Fruit fly (Drosophila melanogaster) whole organism, embryonic: ENCODE results near the gene Srr.

Experiments used
- Aef1 ChIP-seq: fragments of 200-800 bp; sonication (Bioruptor generic); IDR thresholded peaks from 3 replicates; pipeline ENCODE4 v1.3.6; 2022; ENCODE audit warnings: missing biosample characterization, missing genetic modification characterization
- CG10565 ChIP-seq: fragments of 200-800 bp; sonication (Bioruptor generic); optimal IDR thresholded peaks from 3 replicates; lab custom pipeline; 2016; ENCODE audit warnings: missing biosample characterization, mild to moderate bottlenecking, missing genetic modification characterization
- CG11398 ChIP-seq: fragments of 200-800 bp; sonication (Bioruptor generic); optimal IDR thresholded peaks from 2 replicates; lab custom pipeline; 2016; ENCODE audit warnings: missing biosample characterization, missing genetic modification characterization
- CG11696 ChIP-seq: fragments of 200-800 bp; sonication (Bioruptor generic); IDR thresholded peaks from 2 replicates; pipeline ENCODE4 v1.3.6; 2022; ENCODE audit warnings: missing biosample characterization, missing genetic modification characterization
- CG18476 ChIP-seq: fragments of 200-800 bp; sonication (Bioruptor generic); optimal IDR thresholded peaks from 2 replicates; lab custom pipeline; 2016; ENCODE audit warnings: missing biosample characterization, mild to moderate bottlenecking, missing genetic modification characterization
- CG18599 ChIP-seq: fragments of 200-800 bp; sonication (Bioruptor generic); optimal IDR thresholded peaks from 3 replicates; lab custom pipeline; 2017; ENCODE audit warnings: missing biosample characterization, missing genetic modification characterization, mild to moderate bottlenecking, moderate library complexity, missing genetic modification reagents
- CG2712 ChIP-seq: fragments of 200-800 bp; optimal IDR thresholded peaks from 3 replicates; lab custom pipeline; 2019; ENCODE audit warnings: missing biosample characterization, mild to moderate bottlenecking, missing genetic modification characterization, moderate library complexity
- CG31224 ChIP-seq: fragments of 200-800 bp; sonication (Bioruptor generic); IDR thresholded peaks from 2 replicates; pipeline ENCODE4 v1.3.6; 2022; ENCODE audit warnings: missing biosample characterization, missing genetic modification characterization
- CG33557 ChIP-seq: fragments of 200-800 bp; sonication (Bioruptor generic); optimal IDR thresholded peaks from 2 replicates; lab custom pipeline; 2019; ENCODE audit warnings: missing biosample characterization, mild to moderate bottlenecking, missing genetic modification characterization, moderate library complexity
- CG3407 ChIP-seq: fragments of 200-800 bp; sonication (Bioruptor generic); optimal IDR thresholded peaks from 2 replicates; lab custom pipeline; 2018; ENCODE audit warnings: missing biosample characterization, mild to moderate bottlenecking, missing genetic modification characterization
- CG3847 ChIP-seq: fragments of 200-800 bp; sonication (Bioruptor generic); IDR thresholded peaks from 2 replicates; pipeline ENCODE4 v1.3.6; 2022; ENCODE audit warnings: missing biosample characterization, missing genetic modification characterization
- CG4730 ChIP-seq: fragments of 200-800 bp; sonication (Bioruptor generic); IDR thresholded peaks from 2 replicates; pipeline ENCODE4 v1.3.6; 2022; ENCODE audit warnings: missing biosample characterization, missing genetic modification characterization
- CG7556 ChIP-seq: fragments of 200-800 bp; sonication (Bioruptor generic); optimal IDR thresholded peaks from 2 replicates; lab custom pipeline; 2017; ENCODE audit warnings: missing biosample characterization, mild to moderate bottlenecking, missing genetic modification characterization
- CG7839 ChIP-seq: fragments of 200-800 bp; sonication (Bioruptor generic); optimal IDR thresholded peaks from 3 replicates; lab custom pipeline; 2018; ENCODE audit warnings: missing biosample characterization, mild to moderate bottlenecking, missing genetic modification characterization, moderate library complexity
- CkIIα-i1 ChIP-seq: fragments of 200-800 bp; sonication (Bioruptor generic); IDR thresholded peaks from 2 replicates; pipeline ENCODE4 v1.3.6; 2022; ENCODE audit warnings: missing biosample characterization, missing genetic modification characterization
- CoRest ChIP-seq: fragments of 200-800 bp; sonication (Bioruptor generic); optimal IDR thresholded peaks from 3 replicates; lab custom pipeline; 2018; ENCODE audit warnings: missing biosample characterization, mild to moderate bottlenecking, missing genetic modification characterization, moderate library complexity
- D ChIP-seq, 2 experiments: fragments of 200-800 bp in 1 of 2; fragments of >200 bp in 1 of 2; sonication (Bioruptor generic) in 1 of 2; optimal IDR thresholded peaks; 2 replicates in 1 of 2; 3 replicates in 1 of 2; lab custom pipeline; 2017; ENCODE audit warnings: mild to moderate bottlenecking in 1 of 2, missing biosample characterization in 1 of 2, missing genetic modification characterization in 1 of 2, missing genetic modification reagents in 1 of 2
- Dbx ChIP-seq: fragments of 200-800 bp; sonication (Bioruptor generic); IDR thresholded peaks from 3 replicates; pipeline ENCODE4 v1.3.6; 2022; ENCODE audit warnings: missing biosample characterization, missing genetic modification characterization
- Dip3 ChIP-seq: fragments of 200-800 bp; sonication (Bioruptor generic); optimal IDR thresholded peaks from 3 replicates; lab custom pipeline; 2016; ENCODE audit warnings: missing biosample characterization, missing genetic modification characterization
- Dll ChIP-seq: fragments of 200-800 bp; sonication (Bioruptor generic); IDR thresholded peaks from 4 replicates; pipeline ENCODE4 v1.3.6; 2022; ENCODE audit warnings: missing biosample characterization, missing genetic modification characterization; ENCODE audit not compliant: partially characterized antibody
- Doc3 ChIP-seq: fragments of 200-800 bp; sonication (Bioruptor generic); IDR thresholded peaks from 3 replicates; pipeline ENCODE4 v1.3.6; 2022; ENCODE audit warnings: missing biosample characterization, missing genetic modification characterization; ENCODE audit not compliant: partially characterized antibody
- Ets65A ChIP-seq: fragments of 200-800 bp; sonication (Bioruptor generic); peaks from one replicate; lab custom pipeline; 2016; ENCODE audit warnings: missing biosample characterization, missing genetic modification characterization
- Fer2 ChIP-seq: fragments of 200-800 bp; sonication (Bioruptor generic); optimal IDR thresholded peaks from 2 replicates; lab custom pipeline; 2018; ENCODE audit warnings: missing biosample characterization, mild to moderate bottlenecking, missing genetic modification characterization, moderate library complexity
- MBD-R2 ChIP-seq: fragments of 200-800 bp; sonication (Bioruptor generic); IDR thresholded peaks from 2 replicates; pipeline ENCODE4 v1.3.6; 2022; ENCODE audit warnings: missing biosample characterization, missing genetic modification characterization
- Oaz ChIP-seq: fragments of 200-800 bp; sonication (Bioruptor generic); IDR thresholded peaks from 2 replicates; pipeline ENCODE4 v1.3.6; 2022; ENCODE audit warnings: missing biosample characterization, missing genetic modification characterization
- Six4 ChIP-seq: fragments of 200-800 bp; sonication (Bioruptor generic); optimal IDR thresholded peaks from 2 replicates; lab custom pipeline; 2016; ENCODE audit warnings: missing biosample characterization, missing genetic modification characterization
- amos ChIP-seq: fragments of 200-800 bp; sonication (Bioruptor generic); IDR thresholded peaks from 2 replicates; pipeline ENCODE4 v1.3.6; 2022; ENCODE audit warnings: missing biosample characterization, missing genetic modification characterization; ENCODE audit not compliant: partially characterized antibody
- bab2 ChIP-seq: fragments of 200-800 bp; sonication (Bioruptor generic); optimal IDR thresholded peaks from 2 replicates; lab custom pipeline; 2016; ENCODE audit warnings: missing biosample characterization, missing genetic modification characterization
- cas ChIP-seq: fragments of 200-800 bp; sonication (Bioruptor generic); IDR thresholded peaks from 2 replicates; pipeline ENCODE4 v1.3.6; 2022; ENCODE audit warnings: missing biosample characterization, missing genetic modification characterization
- dati ChIP-seq: fragments of 200-800 bp; sonication (Bioruptor generic); IDR thresholded peaks from 2 replicates; pipeline ENCODE4 v1.3.6; 2022; ENCODE audit warnings: missing biosample characterization, missing genetic modification characterization
- disco-r ChIP-seq: fragments of 200-800 bp; sonication (Bioruptor generic); optimal IDR thresholded peaks from 2 replicates; lab custom pipeline; 2016; ENCODE audit warnings: missing biosample characterization, missing genetic modification characterization
- fd102C ChIP-seq: fragments of 200-800 bp; sonication (Bioruptor generic); optimal IDR thresholded peaks from 2 replicates; lab custom pipeline; 2018; ENCODE audit warnings: missing biosample characterization, mild to moderate bottlenecking, missing genetic modification characterization, moderate library complexity
- ham ChIP-seq: fragments of 200-800 bp; sonication (Bioruptor generic); IDR thresholded peaks from 2 replicates; pipeline ENCODE4 v1.3.6; 2022; ENCODE audit warnings: missing biosample characterization, missing genetic modification characterization
- hkb ChIP-seq, 2 experiments: fragments of 200-800 bp in 1 of 2; fragments of >200 bp in 1 of 2; sonication (Bioruptor generic) in 1 of 2; IDR thresholded peaks in 1 of 2; optimal IDR thresholded peaks in 1 of 2; 2 replicates each; pipeline versions ENCODE4 v1.3.6 to Lab custom; 2017 to 2022; ENCODE audit warnings: missing biosample characterization in 1 of 2, missing genetic modification characterization in 1 of 2
- hth ChIP-seq: fragments of >200 bp; optimal IDR thresholded peaks from 2 replicates; lab custom pipeline; 2017; ENCODE audit warnings: inconsistent platforms
- ken ChIP-seq: fragments of 200-800 bp; sonication (Bioruptor generic); IDR thresholded peaks from 3 replicates; pipeline ENCODE4 v1.3.6; 2022; ENCODE audit warnings: missing biosample characterization, missing genetic modification characterization
- lbe ChIP-seq: fragments of 200-800 bp; sonication (Bioruptor generic); optimal IDR thresholded peaks from 2 replicates; lab custom pipeline; 2016; ENCODE audit warnings: missing biosample characterization, mild to moderate bottlenecking, missing genetic modification characterization
- lmd ChIP-seq: fragments of 200-800 bp; sonication (Bioruptor generic); IDR thresholded peaks from 2 replicates; pipeline ENCODE4 v1.3.6; 2022; ENCODE audit warnings: missing biosample characterization, missing genetic modification characterization
- nerfin-2 ChIP-seq: fragments of 200-800 bp; sonication (Bioruptor generic); IDR thresholded peaks from 2 replicates; pipeline ENCODE4 v1.3.6; 2022; ENCODE audit warnings: missing biosample characterization, missing genetic modification characterization; ENCODE audit not compliant: partially characterized antibody
- pb ChIP-seq: fragments of 200-800 bp; sonication (Bioruptor generic); optimal IDR thresholded peaks from 3 replicates; lab custom pipeline; 2016; ENCODE audit warnings: missing biosample characterization, missing genetic modification characterization
- pita ChIP-seq: fragments of 200-800 bp; sonication (Bioruptor generic); optimal IDR thresholded peaks from 2 replicates; lab custom pipeline; 2017; ENCODE audit warnings: missing biosample characterization, mild to moderate bottlenecking, missing genetic modification characterization
- pum ChIP-seq: fragments of 200-800 bp; sonication (Bioruptor generic); optimal IDR thresholded peaks from 2 replicates; lab custom pipeline; 2016; ENCODE audit warnings: missing biosample characterization, missing genetic modification characterization
- row ChIP-seq: fragments of 200-800 bp; sonication (Bioruptor generic); IDR thresholded peaks from 3 replicates; pipeline ENCODE4 v1.3.6; 2022; ENCODE audit warnings: missing biosample characterization, missing genetic modification characterization
- sqz ChIP-seq: fragments of 200-800 bp; sonication (Bioruptor generic); optimal IDR thresholded peaks from 3 replicates; lab custom pipeline; 2018; ENCODE audit warnings: missing biosample characterization, mild to moderate bottlenecking, missing genetic modification characterization
- tin ChIP-seq: fragments of 200-800 bp; sonication (Bioruptor generic); optimal IDR thresholded peaks from 3 replicates; lab custom pipeline; 2016; ENCODE audit warnings: missing biosample characterization, missing genetic modification characterization
- tll ChIP-seq, 2 experiments: fragments of 200-800 bp in 1 of 2; fragments of >200 bp in 1 of 2; sonication (Bioruptor generic) in 1 of 2; optimal IDR thresholded peaks; 2 replicates each; lab custom pipeline; 2017 to 2019; ENCODE audit warnings: missing biosample characterization in 2 of 2, missing genetic modification characterization in 2 of 2, mild to moderate bottlenecking in 1 of 2, moderate library complexity in 1 of 2
- usp ChIP-seq: fragments of >200 bp; optimal IDR thresholded peaks from 2 replicates; lab custom pipeline; 2017; ENCODE audit warnings: missing biosample characterization, missing genetic modification characterization
- z ChIP-seq: fragments of 200-800 bp; sonication (Bioruptor generic); IDR thresholded peaks from 3 replicates; pipeline ENCODE4 v1.3.6; 2022; ENCODE audit warnings: missing biosample characterization, missing genetic modification characterization

Srr gene

dm6 chr3R:9340425-9341188 is 24.6 kb upstream of the Srr start (continued):
- 0 out of 2 replicates have a peak, but pooled peaks have one; percentile 26 for TF ChIP-seq CG11696 (GFP tag; lab: Robert Waterston, UW)
- TF ChIP-seq CG3847 (GFP tag; lab: Robert Waterston, UW) = peak; percentile 85
- TF ChIP-seq CG33557 (GFP tag; lab: Kevin White, UChicago) = peak; percentile 84
- TF ChIP-seq Dll (GFP tag; lab: Robert Waterston, UW) = no peak
- no peak for TF ChIP-seq D (optimal IDR thresholded peaks at IDR 0.05; lab: Kevin White, UChicago)
- peak; percentile 90 for TF ChIP-seq D (GFP tag; optimal IDR thresholded peaks at IDR 0.05; lab: Kevin White, UChicago)
- TF ChIP-seq CoRest (tag; lab: Kevin White, UChicago) = peak; percentile 96
- peak; percentile 77 for TF ChIP-seq Fer2 (tag; lab: Kevin White, UChicago)
- no peak for TF ChIP-seq pb (GFP tag; lab: Kevin White, UChicago)
- TF ChIP-seq CG7839 (tag; lab: Kevin White, UChicago) = peak; percentile 93
- TF ChIP-seq Dbx (GFP tag; lab: Robert Waterston, UW) = peak; percentile 78; the same call in 2 of the 3 replicates
- peak; percentile 77 for TF ChIP-seq Six4 (GFP tag; lab: Kevin White, UChicago)
- no peak for TF ChIP-seq Doc3 (GFP tag; lab: Robert Waterston, UW)
- peak; percentile 29 for TF ChIP-seq fd102C (GFP tag; lab: Kevin White, UChicago)
- TF ChIP-seq MBD-R2 (GFP tag; lab: Robert Waterston, UW) = peak; percentile 26; the same call in 1 of the 2 replicates
- TF ChIP-seq ken (GFP tag; lab: Robert Waterston, UW) = peak; percentile 52; the same call in 1 of the 3 replicates
- no peak for TF ChIP-seq nerfin-2
- peak; percentile 84 for TF ChIP-seq tin (GFP tag; lab: Kevin White, UChicago)
- peak; percentile 71 for TF ChIP-seq CG18476
- TF ChIP-seq ham = peak; percentile 45; the same call in 1 of the 2 replicates
- TF ChIP-seq lmd = peak; percentile 89
- TF ChIP-seq CG4730 (GFP tag; lab: Robert Waterston, UW) = peak; percentile 39; the same call in 1 of the 2 replicates
- peak; percentile 95 for TF ChIP-seq Ets65A (GFP tag; lab: Kevin White, UChicago)
- TF ChIP-seq pum (GFP tag; lab: Kevin White, UChicago) = peak; percentile 55
- peak; percentile 75 for TF ChIP-seq CG3407 (GFP tag; lab: Kevin White, UChicago)
- TF ChIP-seq row (GFP tag; lab: Robert Waterston, UW) = peak; percentile 95
- peak; percentile 19 for TF ChIP-seq disco-r (GFP tag; lab: Kevin White, UChicago)
- peak; percentile 49 for TF ChIP-seq bab2 (GFP tag; lab: Kevin White, UChicago)
- TF ChIP-seq Aef1 (GFP tag; lab: Robert Waterston, UW) = peak; percentile 80
- TF ChIP-seq sqz (GFP tag; lab: Kevin White, UChicago) = peak; percentile 78
- peak; percentile 76 for TF ChIP-seq CG31224 (GFP tag; lab: Robert Waterston, UW)
- TF ChIP-seq CG7556 = peak; percentile 93
- TF ChIP-seq Dip3 (GFP tag; lab: Kevin White, UChicago) = peak; percentile 59
- TF ChIP-seq hth (lab: Kevin White, UChicago) = no peak
- TF ChIP-seq pita (GFP tag; lab: Kevin White, UChicago) = no peak
- TF ChIP-seq tll (GFP tag; optimal IDR thresholded peaks at IDR 0.05; lab: Kevin White, UChicago) = peak in 1 of 2 experiments; percentile 8
- no peak for TF ChIP-seq hkb (optimal IDR thresholded peaks at IDR 0.05; lab: Kevin White, UChicago)
- peak; percentile 79 for TF ChIP-seq hkb (GFP tag; IDR thresholded peaks at IDR 0.05; lab: Robert Waterston, UW)
- no peak for TF ChIP-seq usp (GFP tag; lab: Kevin White, UChicago)
- no peak for TF ChIP-seq amos (GFP tag; lab: Robert Waterston, UW)
- peak; percentile 51 for TF ChIP-seq CG11398 (GFP tag; lab: Kevin White, UChicago)
- no peak for TF ChIP-seq CG10565 (GFP tag; lab: Kevin White, UChicago)
- TF ChIP-seq lbe = peak; percentile 41
- no peak for TF ChIP-seq dati
- peak; percentile 93 for TF ChIP-seq CG2712 (tag; lab: Kevin White, UChicago)
- peak; percentile 68 for TF ChIP-seq Oaz (GFP tag; lab: Robert Waterston, UW)
- no peak; the same call in 2 of the 3 replicates for TF ChIP-seq z (GFP tag; lab: Robert Waterston, UW)
- no peak for TF ChIP-seq CkIIα-i1 (GFP tag; lab: Robert Waterston, UW)
- peak; percentile 91 for TF ChIP-seq CG18599 (GFP tag; lab: Kevin White, UChicago)
- TF ChIP-seq cas (GFP tag; lab: Robert Waterston, UW) = peak; percentile 56
